Worm (Caenorhabditis elegans) whole organism, L2 larva: ENCODE data around the gene ced-13.
"Not testable (repeated sequence)": the region's sequence is repeated elsewhere in the genome, so short reads cannot be mapped to it uniquely, and the experiment has no call there.

Source experiments
- C34F6.9 ChIP-seq: fragments of 150-350 bp; optimal IDR thresholded peaks from 2 replicates; lab custom pipeline; 2014; ENCODE audit warnings: missing biosample characterization, missing genetic modification characterization
- R02D3.7 ChIP-seq: fragments of 150-350 bp; optimal IDR thresholded peaks from 2 replicates; lab custom pipeline; 2014; ENCODE audit warnings: missing biosample characterization, missing genetic modification characterization
- Y55F3AM.14 ChIP-seq: fragments of 200-800 bp; sonication (Bioruptor generic); optimal IDR thresholded peaks from 2 replicates; lab custom pipeline; 2018; ENCODE audit warnings: mild to moderate bottlenecking, missing genetic modification characterization, missing compliant biosample characterization
- ZK546.5 ChIP-seq: sonication (generic microtip); optimal IDR thresholded peaks from 2 replicates; lab custom pipeline; 2017; ENCODE audit warnings: missing biosample characterization, missing genetic modification characterization
- alr-1 ChIP-seq: fragments of 150-350 bp; optimal IDR thresholded peaks from 2 replicates; lab custom pipeline; 2014; ENCODE audit warnings: missing biosample characterization, missing genetic modification characterization
- aly-2 ChIP-seq: fragments of 150-350 bp; optimal IDR thresholded peaks from 2 replicates; lab custom pipeline; 2014; ENCODE audit warnings: missing biosample characterization, missing genetic modification characterization
- blmp-1 ChIP-seq: sonication (generic microtip); optimal IDR thresholded peaks from 2 replicates; lab custom pipeline; 2017; ENCODE audit warnings: missing genetic modification characterization, mild to moderate bottlenecking, missing compliant biosample characterization, antibody characterized with exemption, moderate library complexity; ENCODE audit not compliant: insufficient read depth
- ceh-16 ChIP-seq: fragments of 150-350 bp; optimal IDR thresholded peaks from 2 replicates; lab custom pipeline; 2014; ENCODE audit warnings: missing biosample characterization, missing genetic modification characterization
- ceh-82 ChIP-seq: fragments of 150-350 bp; optimal IDR thresholded peaks from 2 replicates; lab custom pipeline; 2014; ENCODE audit warnings: missing biosample characterization, missing genetic modification characterization
- dmd-4 ChIP-seq: sonication (generic microtip); optimal IDR thresholded peaks from 2 replicates; lab custom pipeline; 2017; ENCODE audit warnings: missing biosample characterization, missing genetic modification characterization
- egl-27 ChIP-seq: sonication (generic microtip); optimal IDR thresholded peaks from 3 replicates; lab custom pipeline; 2017; ENCODE audit warnings: missing biosample characterization, missing genetic modification reagents, missing genetic modification characterization
- elt-1 ChIP-seq: fragments of 150-350 bp; optimal IDR thresholded peaks from 2 replicates; lab custom pipeline; 2014; ENCODE audit warnings: missing biosample characterization, missing genetic modification characterization
- elt-3 ChIP-seq: sonication (generic microtip); optimal IDR thresholded peaks from 2 replicates; lab custom pipeline; 2017; ENCODE audit warnings: missing biosample characterization, missing genetic modification characterization
- fos-1 ChIP-seq: fragments of 150-350 bp; optimal IDR thresholded peaks from 2 replicates; lab custom pipeline; 2014; ENCODE audit warnings: missing biosample characterization, missing genetic modification characterization
- lin-11 ChIP-seq: fragments of 150-350 bp; sonication (generic microtip); optimal IDR thresholded peaks from 2 replicates; lab custom pipeline; 2014; ENCODE audit warnings: missing biosample characterization, missing genetic modification characterization, inconsistent platforms, mixed read lengths
- lin-13 ChIP-seq: fragments of 150-350 bp; optimal IDR thresholded peaks from 2 replicates; lab custom pipeline; 2014; ENCODE audit warnings: missing biosample characterization, missing genetic modification reagents, missing genetic modification characterization
- lsy-2 ChIP-seq, 2 experiments: fragments of 150-350 bp in 1 of 2; sonication (generic microtip) in 1 of 2; optimal IDR thresholded peaks; 2 replicates each; lab custom pipeline; 2014 to 2017; ENCODE audit warnings: missing biosample characterization in 2 of 2, missing genetic modification characterization in 2 of 2
- mbf-1 ChIP-seq: sonication (generic microtip); optimal IDR thresholded peaks from 2 replicates; lab custom pipeline; 2017; ENCODE audit warnings: missing biosample characterization, missing genetic modification characterization
- mdl-1 ChIP-seq, 2 experiments: fragments of 150-350 bp in 1 of 2; sonication (generic microtip) in 1 of 2; optimal IDR thresholded peaks; 2 replicates each; lab custom pipeline; 2017; ENCODE audit warnings: missing biosample characterization in 2 of 2, missing genetic modification characterization in 2 of 2
- nhr-12 ChIP-seq: fragments of 150-350 bp; optimal IDR thresholded peaks from 2 replicates; lab custom pipeline; 2014; ENCODE audit warnings: missing biosample characterization, missing genetic modification characterization
- nhr-21 ChIP-seq: fragments of 150-350 bp; optimal IDR thresholded peaks from 2 replicates; lab custom pipeline; 2014; ENCODE audit warnings: missing biosample characterization, missing genetic modification characterization
- nhr-23 ChIP-seq: fragments of 150-350 bp; optimal IDR thresholded peaks from 2 replicates; lab custom pipeline; 2014; ENCODE audit warnings: missing biosample characterization, missing genetic modification reagents, missing genetic modification characterization
- nhr-25 ChIP-seq: fragments of 150-350 bp; sonication (generic microtip); optimal IDR thresholded peaks from 3 replicates; lab custom pipeline; 2014; ENCODE audit warnings: missing biosample characterization, missing genetic modification characterization
- nhr-77 ChIP-seq: fragments of 150-350 bp; optimal IDR thresholded peaks from 2 replicates; lab custom pipeline; 2014; ENCODE audit warnings: missing biosample characterization, missing genetic modification characterization
- peb-1 ChIP-seq: fragments of 150-350 bp; optimal IDR thresholded peaks from 2 replicates; lab custom pipeline; 2014; ENCODE audit warnings: missing biosample characterization, missing genetic modification characterization
- sem-4 ChIP-seq: fragments of 150-350 bp; optimal IDR thresholded peaks from 2 replicates; lab custom pipeline; 2014; ENCODE audit warnings: missing biosample characterization, missing genetic modification reagents, missing genetic modification characterization
- skn-1 ChIP-seq: sonication (generic microtip); optimal IDR thresholded peaks from 2 replicates; lab custom pipeline; 2017; ENCODE audit warnings: missing biosample characterization, missing genetic modification characterization
- sma-3 ChIP-seq: sonication (generic microtip); optimal IDR thresholded peaks from 2 replicates; lab custom pipeline; 2016; ENCODE audit warnings: missing genetic modification reagents, missing genetic modification characterization, missing compliant biosample characterization
- snpc-4 ChIP-seq: fragments of 150-350 bp; optimal IDR thresholded peaks from 2 replicates; lab custom pipeline; 2014; ENCODE audit warnings: missing biosample characterization, missing genetic modification characterization
- unc-39 ChIP-seq: fragments of 150-350 bp; optimal IDR thresholded peaks from 2 replicates; lab custom pipeline; 2014; ENCODE audit warnings: missing biosample characterization, missing genetic modification characterization
- unc-62 ChIP-seq: fragments of 150-350 bp; optimal IDR thresholded peaks from 2 replicates; lab custom pipeline; 2014; ENCODE audit warnings: missing biosample characterization, missing genetic modification reagents, missing genetic modification characterization
- zag-1 ChIP-seq: fragments of 150-350 bp; optimal IDR thresholded peaks from 2 replicates; lab custom pipeline; 2014; ENCODE audit warnings: missing biosample characterization, missing genetic modification characterization
- ztf-1 ChIP-seq: fragments of 200-800 bp; sonication (Bioruptor generic); conservative IDR thresholded peaks from 2 replicates; pipeline ENCODE4 v1.3.6; 2022; ENCODE audit warnings: missing genetic modification characterization, missing compliant biosample characterization
- ztf-11 ChIP-seq: sonication (generic microtip); optimal IDR thresholded peaks from 2 replicates; lab custom pipeline; 2017; ENCODE audit warnings: missing biosample characterization, missing genetic modification characterization

Gene ced-13

DNA sequence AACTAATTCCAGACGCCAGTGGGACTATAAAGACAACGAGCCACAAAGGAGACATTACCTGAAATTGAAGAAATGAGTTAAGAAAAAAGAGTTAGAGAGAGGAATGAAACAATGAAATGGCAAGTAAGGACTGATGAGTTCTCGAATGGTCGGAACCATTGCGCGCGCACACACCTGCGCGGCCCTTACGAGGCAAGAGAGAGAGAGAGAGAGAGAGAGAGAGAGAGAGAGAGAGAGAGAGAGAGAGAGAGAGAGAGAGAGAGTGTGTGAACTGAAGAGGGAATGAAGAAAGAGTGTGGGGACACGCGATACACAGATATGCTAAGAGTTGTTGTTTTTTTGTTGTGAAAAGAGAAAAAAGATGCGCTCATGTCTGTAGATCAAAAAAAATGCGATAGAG lies 26.9 kb upstream of the ced-13 start, which contains the start of gene R09F10.8:
TSS of gene R09F10.8 (minus strand) at position 58 of the 400 bp plus-strand sequence.
- TF ChIP-seq sem-4 (tag; lab: Kevin White, UChicago), result no peak
- no peak for TF ChIP-seq egl-27 (tag; lab: Kevin White, UChicago)
- TF ChIP-seq nhr-23 (tag; lab: Kevin White, UChicago), result no peak
- no peak for TF ChIP-seq mbf-1 (tag; lab: Kevin White, UChicago)
- TF ChIP-seq zag-1, result no peak
- no peak for TF ChIP-seq alr-1 (tag; lab: Kevin White, UChicago)
- TF ChIP-seq elt-3, result no peak
- TF ChIP-seq ztf-11 (tag; lab: Kevin White, UChicago), result no peak
- no peak for TF ChIP-seq ceh-16 (tag; lab: Kevin White, UChicago)
- no peak for TF ChIP-seq Y55F3AM.14 (GFP tag; lab: Kevin White, UChicago)
- no peak for TF ChIP-seq lin-11 (tag; lab: Kevin White, UChicago)
- no peak for TF ChIP-seq peb-1

DNA sequence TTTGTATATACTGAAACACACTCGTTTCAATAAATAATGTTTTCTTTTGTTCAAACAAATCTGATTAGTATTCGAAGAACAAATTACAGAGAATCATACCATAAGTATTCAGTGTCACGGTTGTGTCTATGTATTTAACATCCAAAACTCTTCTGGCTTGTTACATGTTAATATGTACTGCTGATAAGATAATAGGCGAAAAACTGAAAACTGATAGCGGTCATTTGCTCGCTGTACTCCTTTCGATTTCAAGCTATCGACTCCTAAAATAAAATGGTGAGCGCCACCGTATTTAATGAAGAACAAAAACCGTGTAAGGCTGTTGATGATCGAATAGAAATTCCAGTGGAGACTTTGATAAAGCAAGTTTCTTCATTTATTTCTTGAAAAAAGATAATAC lies 23.9 kb upstream of the ced-13 start, which contains the start of gene R09F10.1:
TSS of gene R09F10.1 (plus strand) at position 222 of the 400 bp plus-strand sequence.
- no peak for TF ChIP-seq R02D3.7 (tag; lab: Kevin White, UChicago)
- peak; percentile 51 for TF ChIP-seq fos-1 (tag; lab: Kevin White, UChicago)

DNA sequence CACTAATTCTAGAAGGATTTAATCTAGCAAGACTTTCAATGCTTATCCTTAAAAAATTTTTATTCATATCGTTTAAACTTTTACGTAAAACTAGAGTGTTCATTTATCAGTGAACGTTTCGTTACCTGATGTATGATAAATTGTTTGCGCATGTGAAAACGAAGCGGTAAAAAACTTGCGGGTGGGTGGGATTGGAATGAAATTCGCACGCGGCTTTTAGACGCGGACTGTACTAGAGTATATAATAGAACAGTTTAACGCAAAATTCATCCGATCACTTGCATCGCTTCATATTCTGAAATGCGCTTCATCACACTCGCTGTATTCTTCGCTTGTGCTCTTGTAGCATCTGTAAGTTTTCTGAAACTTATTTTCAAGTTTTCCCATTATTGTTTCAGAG lies 22.4 kb upstream of the ced-13 start, which contains the start of gene abu-9:
TSS of gene abu-9 (plus strand) at position 301 of the 400 bp plus-strand sequence.
- TF ChIP-seq skn-1; R02D3.7 (tag; lab: Kevin White, UChicago); ztf-1 (GFP tag; lab: Robert Waterston, UW): not testable (repeated sequence)
- TF ChIP-seq, all 48 proteins: peak for 0; not testable (repeated sequence) for 48

DNA sequence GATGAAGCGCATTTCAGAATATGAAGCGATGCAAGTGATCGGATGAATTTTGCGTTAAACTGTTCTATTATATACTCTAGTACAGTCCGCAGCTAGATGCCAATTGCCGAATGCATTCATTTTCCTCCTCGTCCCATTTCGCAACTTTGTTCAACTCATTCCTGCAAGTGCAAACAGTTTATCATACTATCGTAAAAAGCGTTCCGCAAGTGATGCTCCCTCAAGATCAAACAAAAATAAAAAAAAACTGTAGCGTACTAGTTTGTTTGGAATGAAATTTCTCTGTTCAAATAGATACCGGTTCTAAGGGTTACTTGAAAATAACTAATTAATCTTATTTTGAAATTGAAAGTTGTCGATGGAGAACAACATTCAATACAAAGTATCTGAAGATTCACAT lies 21.4 kb upstream of the ced-13 start, which contains the start of gene pqn-57:
TSS of gene pqn-57 (minus strand) at position 101 of the 400 bp plus-strand sequence.
- TF ChIP-seq dmd-4 (tag; lab: Kevin White, UChicago), result no peak
- no peak for TF ChIP-seq ceh-82 (tag; lab: Kevin White, UChicago)
- TF ChIP-seq nhr-21 (tag; lab: Kevin White, UChicago), result no peak
- no peak for TF ChIP-seq nhr-23 (tag; lab: Kevin White, UChicago)
- TF ChIP-seq blmp-1, result no peak
- no peak for TF ChIP-seq nhr-25 (tag; lab: Kevin White, UChicago)
- TF ChIP-seq unc-62 (GFP tag; lab: Kevin White, UChicago), result no peak
- no peak for TF ChIP-seq R02D3.7 (tag; lab: Kevin White, UChicago)
- no peak for TF ChIP-seq ztf-1 (GFP tag; lab: Robert Waterston, UW)
- no peak for TF ChIP-seq unc-39 (tag; lab: Kevin White, UChicago)
- TF ChIP-seq C34F6.9 (tag; lab: Kevin White, UChicago), result no peak
- TF ChIP-seq mdl-1 (tag; optimal IDR thresholded peaks at IDR 0.05; lab: Kevin White, UChicago), result no peak
- TF ChIP-seq lin-13, result no peak
- TF ChIP-seq mbf-1 (tag; lab: Kevin White, UChicago), result no peak
- TF ChIP-seq zag-1, result no peak
- no peak for TF ChIP-seq peb-1

DNA sequence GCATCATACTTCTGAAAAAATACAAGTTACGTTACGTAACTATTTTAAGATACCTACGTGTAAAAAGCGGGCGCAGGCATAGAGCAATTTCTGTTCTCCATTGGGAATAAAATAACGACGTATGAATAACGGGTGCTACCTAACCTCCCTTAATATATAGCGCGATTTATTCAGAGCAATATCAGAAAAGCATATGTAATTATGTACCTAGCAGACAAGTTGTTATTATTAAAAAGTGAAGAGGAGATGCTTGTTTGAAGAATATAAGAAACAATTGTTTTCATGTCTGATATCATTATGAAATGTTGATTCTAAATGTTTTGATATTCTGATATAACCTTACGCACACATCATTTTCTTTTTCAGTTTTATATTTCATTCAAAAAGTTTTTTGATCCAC lies 19.5 kb upstream of the ced-13 start, which contains the start of gene srh-11:
TSS of gene srh-11 (minus strand) at position 101 of the 400 bp plus-strand sequence.
- no peak for TF ChIP-seq aly-2 (tag; lab: Kevin White, UChicago)
- TF ChIP-seq nhr-12, result no peak
- no peak for TF ChIP-seq unc-62 (GFP tag; lab: Kevin White, UChicago)
- no peak for TF ChIP-seq elt-1
- no peak for TF ChIP-seq lsy-2 (tag; optimal IDR thresholded peaks at IDR 0.05; lab: Kevin White, UChicago)
- TF ChIP-seq ZK546.5 (tag; lab: Kevin White, UChicago), result no peak
- no peak for TF ChIP-seq nhr-77 (tag; lab: Kevin White, UChicago)
- TF ChIP-seq fos-1 (tag; lab: Kevin White, UChicago), result no peak
- no peak for TF ChIP-seq sma-3
- no peak for TF ChIP-seq snpc-4 (tag; lab: Kevin White, UChicago)
- TF ChIP-seq alr-1 (tag; lab: Kevin White, UChicago), result no peak
